Fruit fly (Drosophila melanogaster) whole organism, adult: ENCODE results near the gene CG3009.

Experiments
- CG33017 ChIP-seq: fragments of 200-800 bp; sonication (Bioruptor generic); optimal IDR thresholded peaks from 2 replicates; lab custom pipeline; 2018; ENCODE audit warnings: missing biosample characterization, mild to moderate bottlenecking, missing genetic modification characterization, moderate library complexity
- Mnt ChIP-seq: fragments of 200-800 bp; sonication (Bioruptor generic); optimal IDR thresholded peaks from 2 replicates; lab custom pipeline; 2016; ENCODE audit warnings: missing biosample characterization, mild to moderate bottlenecking, missing genetic modification characterization
- bab1 ChIP-seq: fragments of 200-800 bp; sonication (Bioruptor generic); optimal IDR thresholded peaks from 3 replicates; lab custom pipeline; 2019; ENCODE audit warnings: missing biosample characterization, mild to moderate bottlenecking, missing genetic modification characterization, moderate library complexity

DNA sequence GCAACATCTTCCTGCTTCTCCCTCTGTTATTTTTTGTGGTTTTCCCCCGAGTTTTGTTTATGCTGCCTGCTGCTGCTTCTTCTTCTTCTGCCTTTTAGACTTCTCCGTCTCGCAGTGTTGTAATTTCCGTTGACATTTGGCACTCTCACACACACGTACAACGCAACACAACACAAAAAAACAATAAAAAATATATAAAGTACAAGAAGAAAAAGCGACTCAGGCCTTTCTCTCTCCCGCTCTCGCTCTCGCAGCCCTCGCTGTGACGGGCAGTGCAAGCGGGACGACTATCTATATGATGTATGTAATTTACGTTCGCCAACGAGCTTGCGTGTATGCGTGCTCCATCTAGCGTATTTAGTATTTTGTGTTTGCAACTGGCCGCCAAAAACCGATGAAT lies 19.6 kb upstream of the CG3009 start:
- TF ChIP-seq Mnt (GFP tag; lab: Kevin White, UChicago) (peak; percentile 61), bab1 (GFP tag; lab: Kevin White, UChicago) (peak; percentile 14), CG33017 (tag; lab: Kevin White, UChicago) (no peak)
